Fruit fly (Drosophila melanogaster): ENCODE measurements around the gene sloth2.

dm6 chrX:6974221-6974620, 36.9 kb upstream of the sloth2 start:
- TF ChIP-seq bab1 (GFP tag; optimal IDR thresholded peaks at IDR 0.05) (no peak), CG1620 (GFP tag; optimal IDR thresholded peaks at IDR 0.05) (no peak), CG7045 (GFP tag; optimal IDR thresholded peaks at IDR 0.05) (no peak), CG14711 (tag; optimal IDR thresholded peaks at IDR 0.05) (no peak), CG5204 (GFP tag; optimal IDR thresholded peaks at IDR 0.05) (no peak), CG7101 (tag; optimal IDR thresholded peaks at IDR 0.05) (no peak), CG33017 (tag; optimal IDR thresholded peaks at IDR 0.05) (no peak), kay (GFP tag; ENCODE audit: borderline replicate concordance) (no peak)
